Worm (Caenorhabditis elegans): ENCODE measurements around the gene unc-60.

ce11 chrV:1471977-1472376 is 2.9 kb upstream of the unc-60 start:
- TF ChIP-seq pha-4 (tag; optimal IDR thresholded peaks at IDR 0.05) (no peak), ama-1 (optimal IDR thresholded peaks at IDR 0.05) (no peak), ama-1 (GFP tag; optimal IDR thresholded peaks at IDR 0.05) (no peak), F57A8.1 (GFP tag; optimal IDR thresholded peaks at IDR 0.05) (no peak), hmg-20 (GFP tag; IDR thresholded peaks at IDR 0.05) (no peak), die-1 (tag; optimal IDR thresholded peaks at IDR 0.05) (no peak), nhr-80 (tag; optimal IDR thresholded peaks at IDR 0.05) (no peak)

Measured in whole organism, young adult.